Fruit fly (Drosophila melanogaster): ENCODE data around the gene hng3.

- TF ChIP-seq sage (GFP tag; optimal IDR thresholded peaks at IDR 0.05) (no peak), usp (GFP tag; optimal IDR thresholded peaks at IDR 0.05) (no peak), pan (optimal IDR thresholded peaks at IDR 0.05) (no peak), br (GFP tag; optimal IDR thresholded peaks at IDR 0.05) (peak; percentile 47), psq (GFP tag; optimal IDR thresholded peaks at IDR 0.05) (peak; percentile 32)
Measured at dm6 chr3L:699368-700150, 55.7 kb downstream of the hng3 start.
